Fruit fly (Drosophila melanogaster) whole organism, embryonic: ENCODE data around the gene CG3566.

ENCODE experiments used
- Atf3 ChIP-seq: fragments of 200-800 bp; sonication (Bioruptor generic); optimal IDR thresholded peaks from 3 replicates; lab custom pipeline; 2016; ENCODE audit warnings: missing biosample characterization, missing genetic modification characterization
- Atf6 ChIP-seq: fragments of 200-800 bp; sonication (Bioruptor generic); IDR thresholded peaks from 2 replicates; pipeline ENCODE4 v1.3.6; 2022; ENCODE audit warnings: missing biosample characterization, missing genetic modification characterization
- CG10321 ChIP-seq: fragments of 200-800 bp; sonication (Bioruptor generic); IDR thresholded peaks from 2 replicates; pipeline ENCODE4 v1.3.6; 2022; ENCODE audit warnings: missing biosample characterization, missing genetic modification characterization
- CG11504 ChIP-seq: fragments of 200-800 bp; sonication (Bioruptor generic); optimal IDR thresholded peaks from 3 replicates; lab custom pipeline; 2019; ENCODE audit warnings: missing biosample characterization, mild to moderate bottlenecking, missing genetic modification characterization, moderate library complexity
- CG15269 ChIP-seq: fragments of 200-800 bp; sonication (Bioruptor generic); optimal IDR thresholded peaks from 2 replicates; lab custom pipeline; 2018; ENCODE audit warnings: missing biosample characterization, mild to moderate bottlenecking, missing genetic modification characterization, moderate library complexity
- CG15696 ChIP-seq: fragments of 200-800 bp; sonication (Bioruptor generic); optimal IDR thresholded peaks from 2 replicates; lab custom pipeline; 2019; ENCODE audit warnings: missing biosample characterization, mild to moderate bottlenecking, missing genetic modification characterization, moderate library complexity
- CG17359 ChIP-seq: fragments of 200-800 bp; sonication (Bioruptor generic); optimal IDR thresholded peaks from 3 replicates; lab custom pipeline; 2018; ENCODE audit warnings: missing biosample characterization, mild to moderate bottlenecking, missing genetic modification characterization, moderate library complexity
- CG1792 ChIP-seq: fragments of 200-800 bp; sonication (Bioruptor generic); optimal IDR thresholded peaks from 2 replicates; lab custom pipeline; 2016; ENCODE audit warnings: missing biosample characterization, missing genetic modification characterization
- CG2120 ChIP-seq: fragments of 200-800 bp; sonication (Bioruptor generic); optimal IDR thresholded peaks from 3 replicates; lab custom pipeline; 2016; ENCODE audit warnings: missing biosample characterization, missing genetic modification characterization
- CG2202 ChIP-seq: fragments of 200-800 bp; sonication (Bioruptor generic); optimal IDR thresholded peaks from 2 replicates; lab custom pipeline; 2018; ENCODE audit warnings: missing biosample characterization, mild to moderate bottlenecking, missing genetic modification characterization
- CG2678 ChIP-seq: fragments of 200-800 bp; sonication (Bioruptor generic); optimal IDR thresholded peaks from 3 replicates; lab custom pipeline; 2019; ENCODE audit warnings: missing biosample characterization, mild to moderate bottlenecking, missing genetic modification characterization, moderate library complexity
- CG30020 ChIP-seq: fragments of 200-800 bp; optimal IDR thresholded peaks from 2 replicates; lab custom pipeline; 2019; ENCODE audit warnings: missing biosample characterization, mild to moderate bottlenecking, missing genetic modification characterization, moderate library complexity
- CG6175 ChIP-seq: fragments of 200-800 bp; sonication (Bioruptor generic); IDR thresholded peaks from 3 replicates; pipeline ENCODE4 v1.3.6; 2022; ENCODE audit warnings: missing biosample characterization, missing genetic modification characterization
- CG7839 ChIP-seq: fragments of 200-800 bp; sonication (Bioruptor generic); optimal IDR thresholded peaks from 3 replicates; lab custom pipeline; 2018; ENCODE audit warnings: missing biosample characterization, mild to moderate bottlenecking, missing genetic modification characterization, moderate library complexity
- CG8290 ChIP-seq, 3 experiments: fragments of 200-800 bp; sonication (Bioruptor generic); optimal IDR thresholded peaks; 2 replicates each; lab custom pipeline; 2016 to 2019; ENCODE audit warnings: missing biosample characterization in 3 of 3, missing genetic modification characterization in 3 of 3, mild to moderate bottlenecking in 2 of 3, moderate library complexity in 1 of 3
- CG9609 ChIP-seq: fragments of 200-800 bp; sonication (Bioruptor generic); optimal IDR thresholded peaks from 3 replicates; lab custom pipeline; 2016; ENCODE audit warnings: missing biosample characterization, missing genetic modification characterization
- Dek ChIP-seq: fragments of 200-800 bp; sonication (Bioruptor generic); optimal IDR thresholded peaks from 3 replicates; lab custom pipeline; 2019; ENCODE audit warnings: missing biosample characterization, mild to moderate bottlenecking, missing genetic modification characterization, moderate library complexity
- E2f1 ChIP-seq: fragments of 200-800 bp; sonication (Bioruptor generic); IDR thresholded peaks from 2 replicates; pipeline ENCODE4 v1.3.6; 2022; ENCODE audit warnings: missing biosample characterization, missing genetic modification characterization
- Fer1 ChIP-seq: fragments of 200-800 bp; sonication (Bioruptor generic); optimal IDR thresholded peaks from 2 replicates; lab custom pipeline; 2017; ENCODE audit warnings: missing biosample characterization, mild to moderate bottlenecking, missing genetic modification characterization
- HLH3B ChIP-seq: fragments of 200-800 bp; sonication (Bioruptor generic); IDR thresholded peaks from 2 replicates; pipeline ENCODE4 v1.3.6; 2022; ENCODE audit warnings: missing biosample characterization, missing genetic modification characterization
- Hmr ChIP-seq: fragments of 200-800 bp; sonication (Bioruptor generic); optimal IDR thresholded peaks from 3 replicates; lab custom pipeline; 2017; ENCODE audit warnings: mild to moderate bottlenecking, missing biosample characterization, missing genetic modification reagents, missing genetic modification characterization
- Hr3 ChIP-seq: fragments of 200-800 bp; sonication (Bioruptor generic); optimal IDR thresholded peaks from 3 replicates; lab custom pipeline; 2016; ENCODE audit warnings: missing biosample characterization, missing genetic modification characterization
- Hr51 ChIP-seq, 2 experiments: fragments of 200-800 bp; sonication (Bioruptor generic); optimal IDR thresholded peaks; 2 replicates in 1 of 2; 3 replicates in 1 of 2; lab custom pipeline; 2016 to 2018; ENCODE audit warnings: missing biosample characterization in 2 of 2, missing genetic modification characterization in 2 of 2, mild to moderate bottlenecking in 1 of 2, moderate library complexity in 1 of 2
- Hsf ChIP-seq: fragments of 200-800 bp; sonication (Bioruptor generic); optimal IDR thresholded peaks from 3 replicates; lab custom pipeline; 2016; ENCODE audit warnings: missing biosample characterization, missing genetic modification characterization
- Myb ChIP-seq: fragments of 200-800 bp; sonication (Bioruptor generic); optimal IDR thresholded peaks from 2 replicates; lab custom pipeline; 2016; ENCODE audit warnings: missing biosample characterization, missing genetic modification characterization
- Rfx ChIP-seq: fragments of 200-800 bp; sonication (Bioruptor generic); IDR thresholded peaks from 2 replicates; pipeline ENCODE4 v1.3.6; 2022; ENCODE audit warnings: missing biosample characterization, missing genetic modification characterization
- Sry-δ ChIP-seq: fragments of 200-800 bp; sonication (Bioruptor generic); optimal IDR thresholded peaks from 2 replicates; lab custom pipeline; 2016; ENCODE audit warnings: missing biosample characterization, missing genetic modification characterization
- Xbp1 ChIP-seq: fragments of 200-800 bp; sonication (Bioruptor generic); optimal IDR thresholded peaks from 3 replicates; lab custom pipeline; 2016; ENCODE audit warnings: missing biosample characterization, mild to moderate bottlenecking, missing genetic modification characterization
- Xrp1 ChIP-seq: fragments of 200-800 bp; sonication (Bioruptor generic); IDR thresholded peaks from 2 replicates; pipeline ENCODE4 v1.3.6; 2022; ENCODE audit warnings: missing biosample characterization, missing genetic modification characterization
- ac ChIP-seq: fragments of 200-800 bp; sonication (Bioruptor generic); optimal IDR thresholded peaks from 3 replicates; lab custom pipeline; 2017; ENCODE audit warnings: missing biosample characterization, mild to moderate bottlenecking, missing genetic modification characterization
- ase ChIP-seq: fragments of 200-800 bp; sonication (Bioruptor generic); IDR thresholded peaks from 3 replicates; pipeline ENCODE4 v1.3.6; 2022; ENCODE audit warnings: missing biosample characterization, missing genetic modification characterization
- bowl ChIP-seq: fragments of 200-800 bp; sonication (Bioruptor generic); IDR thresholded peaks from 2 replicates; pipeline ENCODE4 v1.3.6; 2022; ENCODE audit warnings: missing biosample characterization, missing genetic modification characterization
- btn ChIP-seq: fragments of 200-800 bp; sonication (Bioruptor generic); optimal IDR thresholded peaks from 2 replicates; lab custom pipeline; 2016; ENCODE audit warnings: missing biosample characterization, missing genetic modification characterization
- cas ChIP-seq: fragments of 200-800 bp; sonication (Bioruptor generic); IDR thresholded peaks from 2 replicates; pipeline ENCODE4 v1.3.6; 2022; ENCODE audit warnings: missing biosample characterization, missing genetic modification characterization
- ci ChIP-seq: fragments of 200-800 bp; sonication (Bioruptor generic); IDR thresholded peaks from 3 replicates; pipeline ENCODE4 v1.3.6; 2022; ENCODE audit warnings: missing biosample characterization, missing genetic modification characterization
- cwo ChIP-seq: fragments of 200-800 bp; sonication (Bioruptor generic); optimal IDR thresholded peaks from 3 replicates; lab custom pipeline; 2017; ENCODE audit warnings: missing biosample characterization, missing genetic modification characterization, mild to moderate bottlenecking, moderate library complexity, missing genetic modification reagents
- disco-r ChIP-seq: fragments of 200-800 bp; sonication (Bioruptor generic); optimal IDR thresholded peaks from 2 replicates; lab custom pipeline; 2016; ENCODE audit warnings: missing biosample characterization, missing genetic modification characterization
- dmrt99B ChIP-seq: fragments of 200-800 bp; sonication (Bioruptor generic); optimal IDR thresholded peaks from 2 replicates; lab custom pipeline; 2018; ENCODE audit warnings: missing biosample characterization, mild to moderate bottlenecking, missing genetic modification characterization, moderate library complexity
- eve ChIP-seq, 2 experiments: fragments of >200 bp; optimal IDR thresholded peaks; 2 replicates each; lab custom pipeline; 2017; ENCODE audit warnings: missing biosample characterization in 2 of 2, missing genetic modification characterization in 2 of 2
- grau ChIP-seq: fragments of 200-800 bp; optimal IDR thresholded peaks from 3 replicates; lab custom pipeline; 2019; ENCODE audit warnings: missing biosample characterization, mild to moderate bottlenecking, missing genetic modification characterization, moderate library complexity
- ind ChIP-seq: fragments of 200-800 bp; sonication (Bioruptor generic); optimal IDR thresholded peaks from 3 replicates; lab custom pipeline; 2016; ENCODE audit warnings: missing biosample characterization, missing genetic modification characterization
- klu ChIP-seq: fragments of 200-800 bp; sonication (Bioruptor generic); IDR thresholded peaks from 2 replicates; pipeline ENCODE4 v1.3.6; 2022; ENCODE audit warnings: missing biosample characterization, missing genetic modification characterization
- onecut ChIP-seq: fragments of 200-800 bp; sonication (Bioruptor generic); IDR thresholded peaks from 2 replicates; pipeline ENCODE4 v1.3.6; 2022; ENCODE audit warnings: missing biosample characterization, missing genetic modification characterization
- pan ChIP-seq, 4 experiments: fragments of >200 bp in 3 of 4; fragments of 200-800 bp in 1 of 4; sonication (Bioruptor generic) in 1 of 4; optimal IDR thresholded peaks in 3 of 4; IDR thresholded peaks in 1 of 4; 2 replicates each; pipeline versions ENCODE4 v1.3.6 to Lab custom; 2017 to 2022; ENCODE audit warnings: missing biosample characterization in 2 of 4, missing genetic modification characterization in 2 of 4, mixed read lengths in 1 of 4
- scrt ChIP-seq: fragments of 200-800 bp; sonication (Bioruptor generic); optimal IDR thresholded peaks from 2 replicates; lab custom pipeline; 2018; ENCODE audit warnings: missing biosample characterization, mild to moderate bottlenecking, missing genetic modification characterization, moderate library complexity
- sens ChIP-seq: fragments of 200-800 bp; sonication (Bioruptor generic); peaks from one replicate; lab custom pipeline; 2016; ENCODE audit warnings: missing biosample characterization, missing genetic modification characterization
- sisA ChIP-seq: fragments of 200-800 bp; sonication (Bioruptor generic); IDR thresholded peaks from 2 replicates; pipeline ENCODE4 v1.3.6; 2022; ENCODE audit warnings: missing biosample characterization, missing genetic modification characterization
- sna ChIP-seq: fragments of 200-800 bp; sonication (Bioruptor generic); IDR thresholded peaks from 2 replicates; pipeline ENCODE4 v1.3.6; 2022; ENCODE audit warnings: missing biosample characterization, missing genetic modification characterization; ENCODE audit not compliant: partially characterized antibody
- tio ChIP-seq: fragments of 200-800 bp; sonication (Bioruptor generic); optimal IDR thresholded peaks from 2 replicates; lab custom pipeline; 2017; ENCODE audit warnings: missing biosample characterization, missing genetic modification characterization, inconsistent platforms
- zf30C ChIP-seq: fragments of 200-800 bp; sonication (Bioruptor generic); optimal IDR thresholded peaks from 3 replicates; lab custom pipeline; 2018; ENCODE audit warnings: missing biosample characterization, mild to moderate bottlenecking, missing genetic modification characterization

The CG3566 gene

DNA sequence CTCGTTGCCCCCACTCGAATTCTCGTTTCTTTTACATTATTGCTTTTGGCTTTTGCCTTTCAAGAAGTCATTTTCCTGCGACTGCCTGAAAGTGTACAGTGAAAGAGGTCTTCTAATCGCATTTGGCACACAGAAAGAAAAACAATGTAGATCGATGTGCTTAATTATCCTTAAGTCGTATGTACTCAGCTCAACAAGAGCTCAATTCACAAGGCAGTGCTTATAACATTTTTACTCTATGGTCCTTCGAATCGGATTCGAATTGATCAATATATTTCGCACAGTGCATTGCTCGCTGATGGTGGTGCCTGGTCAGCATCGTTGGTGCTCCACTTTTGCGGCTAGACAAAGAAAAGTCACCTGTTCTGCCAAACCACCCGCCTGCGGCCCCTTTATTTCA is 33.9 kb upstream of the CG3566 start (continued):
- TF ChIP-seq sens (GFP tag; lab: Kevin White, UChicago): peak; percentile 74
- TF ChIP-seq CG11504 (tag; lab: Kevin White, UChicago): peak; percentile 51
- TF ChIP-seq CG2202 (tag; lab: Kevin White, UChicago): no peak
- TF ChIP-seq dmrt99B (tag; lab: Kevin White, UChicago): peak; percentile 51
- TF ChIP-seq CG15696: no peak
- TF ChIP-seq Sry-δ (GFP tag; lab: Kevin White, UChicago): no peak
- no peak for TF ChIP-seq onecut
- peak in 1 of 2 experiments; percentile 46 for TF ChIP-seq Hr51 (GFP tag; optimal IDR thresholded peaks at IDR 0.05; lab: Kevin White, UChicago)
- TF ChIP-seq Atf3 (GFP tag; lab: Kevin White, UChicago): peak; percentile 19
- TF ChIP-seq klu (GFP tag; lab: Robert Waterston, UW): no peak
- no peak for TF ChIP-seq Dek (tag; lab: Kevin White, UChicago)
- peak; percentile 22 for TF ChIP-seq Fer1 (GFP tag; lab: Kevin White, UChicago)
- peak; percentile 32 for TF ChIP-seq CG15269 (tag; lab: Kevin White, UChicago)
- peak; percentile 32 for TF ChIP-seq CG2120 (GFP tag; lab: Kevin White, UChicago)
- no peak for TF ChIP-seq cwo (GFP tag; lab: Kevin White, UChicago)
- peak; percentile 39 for TF ChIP-seq Hmr (GFP tag; lab: Kevin White, UChicago)
- peak; percentile 31 for TF ChIP-seq grau (tag; lab: Kevin White, UChicago)
- TF ChIP-seq CG10321 (GFP tag; lab: Robert Waterston, UW): no peak
- peak; percentile 9 for TF ChIP-seq Xbp1 (GFP tag; lab: Kevin White, UChicago)
- TF ChIP-seq Rfx (GFP tag; lab: Robert Waterston, UW): peak; percentile 28; the same call in 1 of the 2 replicates
- TF ChIP-seq Atf6 (GFP tag; lab: Robert Waterston, UW): no peak
- peak; percentile 8 for TF ChIP-seq CG1792 (GFP tag; lab: Kevin White, UChicago)
- TF ChIP-seq CG17359: peak; percentile 42
- TF ChIP-seq bowl (GFP tag; lab: Robert Waterston, UW): no peak
- TF ChIP-seq ac: no peak
- TF ChIP-seq CG8290 (GFP tag; optimal IDR thresholded peaks at IDR 0.05; lab: Kevin White, UChicago): no peak
- peak in 1 of 2 experiments; percentile 74 for TF ChIP-seq CG8290 (tag; optimal IDR thresholded peaks at IDR 0.05; lab: Kevin White, UChicago)
- 0 out of 2 replicates have a peak, but pooled peaks have one; percentile 21 for TF ChIP-seq Xrp1 (GFP tag; lab: Robert Waterston, UW)
- 0 out of 2 replicates have a peak, but pooled peaks have one; percentile 31 for TF ChIP-seq HLH3B (GFP tag; lab: Robert Waterston, UW)
- no peak for TF ChIP-seq ase
- no peak for TF ChIP-seq Myb (GFP tag; lab: Kevin White, UChicago)
- TF ChIP-seq CG6175: no peak
- no peak for TF ChIP-seq CG9609 (GFP tag; lab: Kevin White, UChicago)
- TF ChIP-seq Hsf (GFP tag; lab: Kevin White, UChicago): no peak
- TF ChIP-seq CG7839 (tag; lab: Kevin White, UChicago): peak; percentile 42
- no peak for TF ChIP-seq sna (GFP tag; lab: Robert Waterston, UW)
- no peak for TF ChIP-seq E2f1 (GFP tag; lab: Robert Waterston, UW)
- TF ChIP-seq scrt (GFP tag; lab: Kevin White, UChicago): peak; percentile 5
- peak in 1 of 2 experiments; percentile 57 for TF ChIP-seq eve (GFP tag; optimal IDR thresholded peaks at IDR 0.05; lab: Kevin White, UChicago)
- no peak for TF ChIP-seq Hr3 (GFP tag; lab: Kevin White, UChicago)
- peak; percentile 48 for TF ChIP-seq sisA (GFP tag; lab: Robert Waterston, UW)
- TF ChIP-seq zf30C (GFP tag; lab: Kevin White, UChicago): no peak
- TF ChIP-seq ind (GFP tag; lab: Kevin White, UChicago): peak; percentile 31
- no peak for TF ChIP-seq CG30020 (tag; lab: Kevin White, UChicago)
- no peak for TF ChIP-seq btn (GFP tag; lab: Kevin White, UChicago)
- TF ChIP-seq tio (GFP tag; lab: Kevin White, UChicago): no peak
- no peak for TF ChIP-seq disco-r (GFP tag; lab: Kevin White, UChicago)
- TF ChIP-seq ci (GFP tag; lab: Robert Waterston, UW): peak; percentile 59; the same call in 2 of the 3 replicates
- TF ChIP-seq cas (GFP tag; lab: Robert Waterston, UW): no peak
- TF ChIP-seq CG2678 (tag; lab: Kevin White, UChicago): peak; percentile 47
- no peak for TF ChIP-seq pan (optimal IDR thresholded peaks at IDR 0.05; lab: Kevin White, UChicago)
- peak in 1 of 2 experiments; percentile 54 for TF ChIP-seq pan (GFP tag; optimal IDR thresholded peaks at IDR 0.05 in 1 of 2, IDR thresholded peaks at IDR 0.05 in 1 of 2)
